Fruit fly (Drosophila melanogaster) S2 (cell line): ENCODE data around the gene SIDL.

Experiments used
- CG8478 ChIP-seq: fragments of >200 bp; optimal IDR thresholded peaks from 2 replicates; lab custom pipeline; 2018
- CTCF ChIP-seq, 2 experiments: fragments of >200 bp; optimal IDR thresholded peaks; 2 replicates each; lab custom pipeline; 2018

The SIDL gene

dm6 chr3R:15230285-15230684 lies 11.6 kb upstream of the SIDL start, which contains the start of gene CG34316:
CG34316 (plus strand) TSS chr3R:15230585.
- TF ChIP-seq CTCF (optimal IDR thresholded peaks at IDR 0.05; lab: Kevin White, UChicago): no peak
- no peak for TF ChIP-seq CG8478

dm6 chr3R:15229329-15229876 lies 10.7 kb upstream of the SIDL start, which contains the start of the genes Art3 and mRpS10:
Art3 (minus strand) TSS chr3R:15229408.
mRpS10 (plus strand) TSS chr3R:15229665.
- TF ChIP-seq CG8478: no peak
- TF ChIP-seq CTCF (optimal IDR thresholded peaks at IDR 0.05; lab: Kevin White, UChicago): no peak

- TF ChIP-seq CG8478: no peak
- TF ChIP-seq CTCF (optimal IDR thresholded peaks at IDR 0.05; lab: Kevin White, UChicago): no peak
Observed at dm6 chr3R:15225279-15225730, 6.6 kb upstream of the SIDL start, which contains the start of the genes CG31344 and Caf1-55. CG31344 (minus strand) TSS chr3R:15225329. Caf1-55 (plus strand) TSS chr3R:15225576.

- TF ChIP-seq CTCF (optimal IDR thresholded peaks at IDR 0.05; lab: Kevin White, UChicago): no peak
- TF ChIP-seq CG8478: no peak
Observed at dm6 chr3R:15222973-15223372, 4.3 kb upstream of the SIDL start, which contains the start of gene Polr2G. Polr2G (minus strand) TSS chr3R:15223180.

dm6 chr3R:15213362-15213989 lies 5.2 kb downstream of the SIDL start, which contains the start of the genes CG6654 and CG4210:
CG6654 (minus strand) TSS chr3R:15213658.
CG4210 (plus strand) TSS chr3R:15213974.
- TF ChIP-seq CG8478 (no peak), CTCF (optimal IDR thresholded peaks at IDR 0.05; lab: Kevin White, UChicago) (no peak)

dm6 chr3R:15208712-15209499 lies 9.8 kb downstream of the SIDL start, which contains the start of the genes Spn88Eb and Mau2:
Spn88Eb (minus strand) TSS chr3R:15208762.
Mau2 (plus strand) TSS chr3R:15209204.
- TF ChIP-seq CG8478 (no peak), CTCF (optimal IDR thresholded peaks at IDR 0.05; lab: Kevin White, UChicago) (peak in 1 of 2 experiments; percentile 24)

- TF ChIP-seq CG8478: no peak
- TF ChIP-seq CTCF (optimal IDR thresholded peaks at IDR 0.05; lab: Kevin White, UChicago): no peak
Observed at dm6 chr3R:15206273-15206672, 12.4 kb downstream of the SIDL start, which contains the start of gene Spn88Ea. Spn88Ea (minus strand) TSS chr3R:15206447.

- TF ChIP-seq CG8478: no peak
- TF ChIP-seq CTCF (optimal IDR thresholded peaks at IDR 0.05; lab: Kevin White, UChicago): no peak
Observed at dm6 chr3R:15205223-15205622, 13.5 kb downstream of the SIDL start.

- TF ChIP-seq CTCF (optimal IDR thresholded peaks at IDR 0.05; lab: Kevin White, UChicago) (no peak), CG8478 (no peak)
Observed at dm6 chr3R:15198052-15198793, 20.5 kb downstream of the SIDL start.

dm6 chr3R:15197373-15197772 lies 21.3 kb downstream of the SIDL start:
- no peak for TF ChIP-seq CG8478
- no peak for TF ChIP-seq CTCF (optimal IDR thresholded peaks at IDR 0.05; lab: Kevin White, UChicago)

- TF ChIP-seq CTCF (optimal IDR thresholded peaks at IDR 0.05; lab: Kevin White, UChicago) (no peak), CG8478 (no peak)
Observed at dm6 chr3R:15196134-15197034, 22.3 kb downstream of the SIDL start, which contains the start of the genes Kpc1 and CG42542. Kpc1 (minus strand) TSS chr3R:15196210. CG42542 (plus strand) TSS chr3R:15196598.

- TF ChIP-seq CG8478 (no peak), CTCF (optimal IDR thresholded peaks at IDR 0.05; lab: Kevin White, UChicago) (no peak)
Observed at dm6 chr3R:15181467-15181866, 37.2 kb downstream of the SIDL start, which contains the start of gene Mf. Mf (minus strand) TSS chr3R:15181510.

dm6 chr3R:15177230-15177629 lies 41.4 kb downstream of the SIDL start:
- TF ChIP-seq CG8478: no peak
- TF ChIP-seq CTCF (optimal IDR thresholded peaks at IDR 0.05; lab: Kevin White, UChicago): no peak
